Worm (Caenorhabditis elegans) whole organism, mixed stage, embryonic: ENCODE measurements around the gene Y43F8C.5.

Source experiments
- M03D4.4 ChIP-seq: sonication (generic microtip); optimal IDR thresholded peaks from 2 replicates; lab custom pipeline; 2017; ENCODE audit warnings: mild to moderate bottlenecking, missing genetic modification characterization, missing compliant biosample characterization
- blmp-1 ChIP-seq: fragments of 150-350 bp; optimal IDR thresholded peaks from 2 replicates; lab custom pipeline; 2014; ENCODE audit warnings: missing biosample characterization, missing genetic modification characterization
- ceh-39 ChIP-seq: fragments of 150-350 bp; optimal IDR thresholded peaks from 2 replicates; lab custom pipeline; 2014; ENCODE audit warnings: missing biosample characterization, missing genetic modification characterization
- ceh-43 ChIP-seq: fragments of 200-800 bp; sonication (Bioruptor generic); optimal IDR thresholded peaks from 2 replicates; lab custom pipeline; 2018; ENCODE audit warnings: mild to moderate bottlenecking, missing genetic modification characterization, moderate library complexity, missing compliant biosample characterization
- ceh-83 ChIP-seq: fragments of 200-800 bp; sonication (Bioruptor generic); optimal IDR thresholded peaks from 2 replicates; lab custom pipeline; 2018; ENCODE audit warnings: mild to moderate bottlenecking, missing genetic modification characterization, missing compliant biosample characterization
- cnd-1 ChIP-seq: fragments of 200-800 bp; sonication (Bioruptor generic); optimal IDR thresholded peaks from 2 replicates; lab custom pipeline; 2018; ENCODE audit warnings: mild to moderate bottlenecking, missing genetic modification characterization, missing compliant biosample characterization
- drap-1 ChIP-seq: fragments of 200-800 bp; sonication (Bioruptor generic); optimal IDR thresholded peaks from 3 replicates; lab custom pipeline; 2018; ENCODE audit warnings: mild to moderate bottlenecking, missing genetic modification characterization, missing compliant biosample characterization
- elt-1 ChIP-seq: sonication (generic microtip); optimal IDR thresholded peaks from 2 replicates; lab custom pipeline; 2017; ENCODE audit warnings: missing genetic modification characterization, mild to moderate bottlenecking, missing compliant biosample characterization, antibody characterized with exemption, moderate library complexity, borderline replicate concordance; ENCODE audit not compliant: insufficient read depth
- elt-3 ChIP-seq: fragments of 150-350 bp; optimal IDR thresholded peaks from 2 replicates; lab custom pipeline; 2014; ENCODE audit warnings: missing biosample characterization, missing genetic modification characterization
- lin-13 ChIP-seq: fragments of 150-350 bp; optimal IDR thresholded peaks from 2 replicates; lab custom pipeline; 2014; ENCODE audit warnings: missing biosample characterization, missing genetic modification characterization
- lin-32 ChIP-seq: fragments of 200-800 bp; sonication (Bioruptor generic); optimal IDR thresholded peaks from 2 replicates; lab custom pipeline; 2018; ENCODE audit warnings: mild to moderate bottlenecking, missing genetic modification characterization, missing compliant biosample characterization
- mab-5 ChIP-seq: fragments of 150-350 bp; optimal IDR thresholded peaks from 2 replicates; lab custom pipeline; 2014; ENCODE audit warnings: missing biosample characterization, missing genetic modification characterization
- mep-1 ChIP-seq: fragments of 150-350 bp; optimal IDR thresholded peaks from 2 replicates; lab custom pipeline; 2017; ENCODE audit warnings: missing biosample characterization, missing genetic modification reagents, missing genetic modification characterization, inconsistent platforms
- mls-2 ChIP-seq: sonication (generic microtip); optimal IDR thresholded peaks from 2 replicates; lab custom pipeline; 2016; ENCODE audit warnings: mild to moderate bottlenecking, missing genetic modification characterization, moderate library complexity, missing compliant biosample characterization
- nhr-12 ChIP-seq: fragments of 150-350 bp; optimal IDR thresholded peaks from 2 replicates; lab custom pipeline; 2014; ENCODE audit warnings: missing biosample characterization, missing genetic modification characterization
- nhr-2 ChIP-seq: fragments of 150-350 bp; optimal IDR thresholded peaks from 2 replicates; lab custom pipeline; 2014; ENCODE audit warnings: missing biosample characterization, missing genetic modification characterization
- nhr-237 ChIP-seq: fragments of 150-350 bp; optimal IDR thresholded peaks from 2 replicates; lab custom pipeline; 2014; ENCODE audit warnings: missing biosample characterization, missing genetic modification characterization
- nhr-28 ChIP-seq: fragments of 150-350 bp; optimal IDR thresholded peaks from 2 replicates; lab custom pipeline; 2014; ENCODE audit warnings: missing biosample characterization, missing genetic modification characterization
- nhr-76 ChIP-seq: sonication (generic microtip); optimal IDR thresholded peaks from 2 replicates; lab custom pipeline; 2017; ENCODE audit warnings: missing biosample characterization, missing genetic modification characterization
- pha-4 ChIP-seq: fragments of 150-350 bp; optimal IDR thresholded peaks from 2 replicates; lab custom pipeline; 2018; ENCODE audit warnings: missing biosample characterization, missing genetic modification reagents, missing genetic modification characterization
- snpc-4 ChIP-seq: fragments of 150-350 bp; optimal IDR thresholded peaks from 2 replicates; lab custom pipeline; 2014; ENCODE audit warnings: missing biosample characterization, missing genetic modification characterization
- sptf-1 ChIP-seq: sonication (generic microtip); optimal IDR thresholded peaks from 2 replicates; lab custom pipeline; 2017; ENCODE audit warnings: mild to moderate bottlenecking, missing genetic modification characterization, moderate library complexity, missing compliant biosample characterization
- tbx-8 ChIP-seq: fragments of 200-800 bp; sonication (Bioruptor generic); optimal IDR thresholded peaks from 2 replicates; lab custom pipeline; 2018; ENCODE audit warnings: mild to moderate bottlenecking, missing genetic modification characterization, moderate library complexity, missing compliant biosample characterization
- unc-120 ChIP-seq: sonication (generic microtip); optimal IDR thresholded peaks from 2 replicates; lab custom pipeline; 2017; ENCODE audit warnings: missing genetic modification characterization, missing compliant biosample characterization; ENCODE audit not compliant: poor library complexity, severe bottlenecking
- unc-62 ChIP-seq: fragments of 150-350 bp; optimal IDR thresholded peaks from 2 replicates; lab custom pipeline; 2014; ENCODE audit warnings: missing biosample characterization, missing genetic modification reagents, missing genetic modification characterization
- zip-8 ChIP-seq: fragments of 150-350 bp; optimal IDR thresholded peaks from 2 replicates; lab custom pipeline; 2014; ENCODE audit warnings: missing biosample characterization, missing genetic modification characterization
- ztf-11 ChIP-seq: fragments of 150-350 bp; optimal IDR thresholded peaks from 2 replicates; lab custom pipeline; 2014; ENCODE audit warnings: missing biosample characterization, missing genetic modification characterization

Gene Y43F8C.5

ce11 chrV:19605415-19605814 is 27.0 kb downstream of the Y43F8C.5 start:
- no peak for TF ChIP-seq nhr-2
- TF ChIP-seq zip-8 (tag; lab: Kevin White, UChicago): no peak
- no peak for TF ChIP-seq cnd-1 (tag; lab: Kevin White, UChicago)
- no peak for TF ChIP-seq unc-62
- no peak for TF ChIP-seq lin-32
- TF ChIP-seq ceh-39: no peak
- TF ChIP-seq pha-4 (tag; lab: Kevin White, UChicago): no peak
- no peak for TF ChIP-seq ztf-11 (tag; lab: Kevin White, UChicago)
- TF ChIP-seq elt-1 (tag; lab: Kevin White, UChicago): no peak
- TF ChIP-seq snpc-4: no peak
- no peak for TF ChIP-seq ceh-83
- no peak for TF ChIP-seq tbx-8 (GFP tag; lab: Kevin White, UChicago)
- TF ChIP-seq elt-3 (tag; lab: Kevin White, UChicago): no peak
- TF ChIP-seq sptf-1 (tag; lab: Kevin White, UChicago): no peak
- no peak for TF ChIP-seq mls-2 (tag; lab: Kevin White, UChicago)
- TF ChIP-seq lin-13 (tag; lab: Kevin White, UChicago): no peak
- TF ChIP-seq drap-1 (GFP tag; lab: Kevin White, UChicago): no peak
- no peak for TF ChIP-seq nhr-237 (tag; lab: Kevin White, UChicago)
- TF ChIP-seq mep-1 (tag; lab: Kevin White, UChicago): no peak
- TF ChIP-seq nhr-28 (tag; lab: Kevin White, UChicago): no peak

- no peak for TF ChIP-seq ztf-11 (tag; lab: Kevin White, UChicago)
- TF ChIP-seq M03D4.4: no peak
- no peak for TF ChIP-seq ceh-39
- TF ChIP-seq nhr-12 (tag; lab: Kevin White, UChicago): no peak
- no peak for TF ChIP-seq nhr-237 (tag; lab: Kevin White, UChicago)
- no peak for TF ChIP-seq mab-5 (tag; lab: Kevin White, UChicago)
- TF ChIP-seq ceh-83: no peak
Measured at ce11 chrV:19599087-19599486, 33.4 kb downstream of the Y43F8C.5 start.

- TF ChIP-seq lin-32 (no peak), cnd-1 (tag; lab: Kevin White, UChicago) (no peak), ztf-11 (tag; lab: Kevin White, UChicago) (no peak), nhr-76 (tag; lab: Kevin White, UChicago) (no peak), ceh-43 (no peak), nhr-28 (tag; lab: Kevin White, UChicago) (no peak), ceh-83 (no peak), mab-5 (tag; lab: Kevin White, UChicago) (no peak)
Measured at ce11 chrV:19590826-19591225, 41.6 kb downstream of the Y43F8C.5 start.

- TF ChIP-seq blmp-1 (tag; lab: Kevin White, UChicago) (no peak), unc-120 (no peak), drap-1 (GFP tag; lab: Kevin White, UChicago) (no peak), lin-13 (tag; lab: Kevin White, UChicago) (no peak), elt-3 (tag; lab: Kevin White, UChicago) (no peak), cnd-1 (tag; lab: Kevin White, UChicago) (no peak)
Measured at ce11 chrV:19582256-19582655, 50.2 kb downstream of the Y43F8C.5 start.
